Worm (Caenorhabditis elegans): Measurements from ENCODE around the gene cfap-20.

The cfap-20 gene

DNA sequence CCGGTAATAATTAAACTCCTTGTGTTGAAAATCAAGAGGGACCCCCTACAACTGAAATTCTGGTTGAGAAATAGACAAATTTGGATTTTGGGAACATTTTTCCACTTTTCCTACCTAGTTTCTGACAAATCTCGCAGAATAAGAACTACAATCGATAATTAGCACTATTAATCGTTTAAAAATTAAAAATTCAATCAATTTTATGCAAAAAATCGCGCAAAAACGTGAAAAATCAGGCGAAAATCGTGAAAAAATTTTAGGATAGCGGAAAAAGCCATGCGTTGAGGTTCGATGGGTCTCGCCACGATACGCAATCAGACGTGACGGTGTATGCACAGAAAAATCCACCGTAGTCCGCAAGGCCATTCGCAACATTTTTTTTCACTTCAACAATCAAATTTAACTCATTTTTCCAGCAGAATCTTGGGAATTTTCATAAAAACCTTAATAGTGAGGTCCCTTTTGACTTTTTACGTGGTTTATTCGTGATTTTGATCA, 32.2 kb downstream of the cfap-20 start, which contains the start of gene lias-1:
Gene lias-1 (minus strand): TSS at position 51 of the 498 bp plus-strand sequence.
- peak; percentile 33 for TF ChIP-seq tlf-1 (GFP tag; optimal IDR thresholded peaks at IDR 0.05)
- no peak for TF ChIP-seq B0019.2 (GFP tag; conservative IDR thresholded peaks at IDR 0.05)
- TF ChIP-seq let-526 (GFP tag; IDR thresholded peaks at IDR 0.05): no peak
- TF ChIP-seq aptf-3 (GFP tag; IDR thresholded peaks at IDR 0.05): no peak
- no peak for TF ChIP-seq ztf-22 (GFP tag; optimal IDR thresholded peaks at IDR 0.05)
- TF ChIP-seq nfya-1 (tag; optimal IDR thresholded peaks at IDR 0.05; ENCODE audit: borderline replicate concordance, insufficient read depth): no peak
- no peak for TF ChIP-seq hlh-26 (GFP tag; conservative IDR thresholded peaks at IDR 0.05)
- TF ChIP-seq ceh-100 (GFP tag; IDR thresholded peaks at IDR 0.05): peak; percentile 72
- TF ChIP-seq die-1 (tag; optimal IDR thresholded peaks at IDR 0.05): no peak
- peak; percentile 70 for TF ChIP-seq lin-40 (tag; optimal IDR thresholded peaks at IDR 0.05)
- TF ChIP-seq rpc-1 (optimal IDR thresholded peaks at IDR 0.05): no peak
- no peak for TF ChIP-seq rpc-1 (tag; optimal IDR thresholded peaks at IDR 0.05)
- TF ChIP-seq gei-17 (GFP tag; optimal IDR thresholded peaks at IDR 0.05): no peak
- TF ChIP-seq hsf-1 (GFP tag; IDR thresholded peaks at IDR 0.05): no peak
- no peak for TF ChIP-seq egrh-3 (GFP tag; IDR thresholded peaks at IDR 0.05)
- peak; percentile 52 for TF ChIP-seq ceh-91 (GFP tag; IDR thresholded peaks at IDR 0.05)
- TF ChIP-seq mes-4 (tag; optimal IDR thresholded peaks at IDR 0.05): no peak
- TF ChIP-seq ceh-27 (GFP tag; optimal IDR thresholded peaks at IDR 0.05): peak; percentile 56
- no peak for TF ChIP-seq F57A8.1 (GFP tag; optimal IDR thresholded peaks at IDR 0.05)
- peak; percentile 60 for TF ChIP-seq efl-1 (GFP tag; optimal IDR thresholded peaks at IDR 0.05)
- no peak for TF ChIP-seq attf-6 (GFP tag; IDR thresholded peaks at IDR 0.05)
- no peak for TF ChIP-seq ets-4 (GFP tag; optimal IDR thresholded peaks at IDR 0.05)
- peak; percentile 76 for TF ChIP-seq ZK185.1 (tag; optimal IDR thresholded peaks at IDR 0.05; ENCODE audit: poor library complexity, severe bottlenecking)
- no peak for TF ChIP-seq nfya-2 (GFP tag; IDR thresholded peaks at IDR 0.05)
- no peak; the same call in 1 of the 2 replicates for TF ChIP-seq Y95B8A.8 (GFP tag; IDR thresholded peaks at IDR 0.05)
- TF ChIP-seq F10E7.11 (tag; optimal IDR thresholded peaks at IDR 0.05): no peak
- no peak for TF ChIP-seq bed-1 (GFP tag; IDR thresholded peaks at IDR 0.05)
- no peak for TF ChIP-seq snpc-3.4 (tag; optimal IDR thresholded peaks at IDR 0.05)
- no peak for TF ChIP-seq nhr-90 (tag; optimal IDR thresholded peaks at IDR 0.05)
- peak; percentile 82 for TF ChIP-seq attf-5 (GFP tag; optimal IDR thresholded peaks at IDR 0.05)
- no peak for TF ChIP-seq fkh-3 (tag; optimal IDR thresholded peaks at IDR 0.05)
- no peak for TF ChIP-seq ztf-25 (GFP tag; IDR thresholded peaks at IDR 0.05)
- no peak for TF ChIP-seq ztf-6 (GFP tag; IDR thresholded peaks at IDR 0.05)
- TF ChIP-seq athp-1 (tag; optimal IDR thresholded peaks at IDR 0.05): no peak
- TF ChIP-seq dpl-1 (GFP tag; optimal IDR thresholded peaks at IDR 0.05): peak; percentile 58
- peak; percentile 69 for TF ChIP-seq hmg-1.2 (GFP tag; IDR thresholded peaks at IDR 0.05)
- no peak for TF ChIP-seq nhr-120 (GFP tag; IDR thresholded peaks at IDR 0.05)
- no peak for TF ChIP-seq unc-130 (GFP tag; optimal IDR thresholded peaks at IDR 0.05)
- TF ChIP-seq him-1 (tag; optimal IDR thresholded peaks at IDR 0.05): no peak
- 0 out of 2 replicates have a peak, but pooled peaks have one; percentile 31 for TF ChIP-seq cebp-1 (GFP tag; IDR thresholded peaks at IDR 0.05)
- TF ChIP-seq cebp-1 (tag; optimal IDR thresholded peaks at IDR 0.05): peak; percentile 66
- TF ChIP-seq nhr-179 (tag; optimal IDR thresholded peaks at IDR 0.05): no peak
- no peak for TF ChIP-seq ceh-79 (tag; optimal IDR thresholded peaks at IDR 0.05)
- 0 out of 2 replicates have a peak, but pooled peaks have one; percentile 39 for TF ChIP-seq Y53G8AR.9 (GFP tag; conservative IDR thresholded peaks at IDR 0.05)
- no peak for TF ChIP-seq K11D2.4 (GFP tag; IDR thresholded peaks at IDR 0.05)
- no peak for TF ChIP-seq egl-44 (GFP tag; IDR thresholded peaks at IDR 0.05)
- TF ChIP-seq mel-28 (tag; optimal IDR thresholded peaks at IDR 0.05; ENCODE audit: borderline replicate concordance): no peak
- TF ChIP-seq lsy-27 (tag; optimal IDR thresholded peaks at IDR 0.05; ENCODE audit: borderline replicate concordance, insufficient read depth): no peak
- TF ChIP-seq dox-1 (GFP tag; IDR thresholded peaks at IDR 0.05): peak; percentile 75

Measured in whole organism, young adult.